Worm (Caenorhabditis elegans): ENCODE measurements around the gene T12A7.10.

ce11 chrIV:11765507-11765906, 10.6 kb upstream of the T12A7.10 start:
- TF ChIP-seq flt-1 (GFP tag; IDR thresholded peaks at IDR 0.05): no peak
- TF ChIP-seq med-1 (GFP tag; optimal IDR thresholded peaks at IDR 0.05; ENCODE audit: insufficient read depth): no peak
- no peak for TF ChIP-seq klf-2 (GFP tag; conservative IDR thresholded peaks at IDR 0.05)
- TF ChIP-seq cog-1 (tag; optimal IDR thresholded peaks at IDR 0.05): no peak
- no peak for TF ChIP-seq ref-1 (GFP tag; conservative IDR thresholded peaks at IDR 0.05)

Data from whole organism, midembryonic.